Fruit fly (Drosophila melanogaster): ENCODE results near the gene CG44227.

CG44227 gene

DNA sequence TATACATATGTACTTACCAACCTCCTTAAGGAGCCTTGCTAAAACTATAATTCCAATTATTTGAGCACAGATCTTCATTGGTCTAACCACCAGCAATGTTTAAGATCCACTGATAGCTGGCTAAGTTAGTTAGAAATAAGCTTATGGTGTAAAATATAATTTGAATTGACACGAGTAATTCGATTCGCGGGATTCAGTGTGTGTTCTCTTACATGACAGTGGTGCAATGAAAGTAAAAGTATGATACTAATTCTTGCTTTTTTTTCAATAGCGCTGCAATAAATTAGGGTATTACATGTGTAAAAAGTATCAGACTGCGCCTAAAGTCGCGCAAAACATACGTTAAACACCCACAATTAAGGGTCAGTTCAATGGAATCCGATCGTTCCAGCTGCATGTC is 5.0 kb downstream of the CG44227 start, which contains the start of gene CG33325:
TSS of gene CG33325 (minus strand) at position 101 of the 400 bp plus-strand sequence.
- TF ChIP-seq CG1024 (GFP tag; IDR thresholded peaks at IDR 0.05) (no peak), ind (GFP tag; optimal IDR thresholded peaks at IDR 0.05) (no peak), insv (GFP tag; optimal IDR thresholded peaks at IDR 0.05) (no peak), CG4360 (GFP tag; IDR thresholded peaks at IDR 0.05) (no peak), kay (GFP tag; optimal IDR thresholded peaks at IDR 0.05) (no peak), CG10959 (GFP tag; IDR thresholded peaks at IDR 0.05) (no peak), CG12391 (tag; optimal IDR thresholded peaks at IDR 0.05) (no peak), yki (optimal IDR thresholded peaks at IDR 0.05) (no peak), CG14965 (GFP tag; optimal IDR thresholded peaks at IDR 0.05; ENCODE audit: borderline replicate concordance) (no peak)

DNA sequence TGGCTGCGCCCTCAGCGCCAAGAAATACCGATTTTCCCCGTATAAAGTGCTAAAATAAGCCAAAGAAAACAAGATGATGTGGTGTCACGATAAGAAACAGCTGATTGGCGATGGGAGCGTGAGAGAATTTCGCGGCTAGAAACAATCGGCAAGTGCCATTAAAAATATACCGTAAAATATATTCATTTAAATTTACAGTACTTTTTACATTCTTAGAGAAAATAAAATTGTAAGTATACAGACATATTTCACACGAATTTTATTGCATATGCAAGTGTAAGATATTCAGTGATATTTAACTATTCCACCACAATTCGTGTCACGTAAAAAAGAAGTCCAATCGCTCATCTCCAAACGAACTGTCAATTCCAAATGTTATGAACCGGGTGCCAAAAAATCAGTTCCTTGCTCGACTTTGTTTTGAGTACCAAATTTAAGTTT is 8.4 kb downstream of the CG44227 start, which contains the start of the genes Unc50, CG11755 and CG8043:
TSS of gene Unc50 (minus strand) at position 54 of the 441 bp plus-strand sequence.
TSS of gene CG11755 (plus strand) at position 356 of the 441 bp plus-strand sequence.
TSS of gene CG8043 (plus strand) at position 356 of the 441 bp plus-strand sequence.
- TF ChIP-seq klu (GFP tag; IDR thresholded peaks at IDR 0.05) (peak; percentile 74; the same call in 1 of the 2 replicates), sens-2 (GFP tag; IDR thresholded peaks at IDR 0.05) (no peak), CG6254 (GFP tag; optimal IDR thresholded peaks at IDR 0.05) (peak; percentile 41), dmrt99B (tag; optimal IDR thresholded peaks at IDR 0.05) (peak; percentile 73), Adf1 (GFP tag; IDR thresholded peaks at IDR 0.05) (peak; percentile 73), Ets97D (GFP tag; optimal IDR thresholded peaks at IDR 0.05) (peak; percentile 74), Dref (GFP tag; IDR thresholded peaks at IDR 0.05) (peak; percentile 36; the same call in 1 of the 2 replicates), Side (GFP tag; optimal IDR thresholded peaks at IDR 0.05) (peak; percentile 56), nau (GFP tag; optimal IDR thresholded peaks at IDR 0.05) (no peak), bab2 (GFP tag; optimal IDR thresholded peaks at IDR 0.05) (peak; percentile 57), Meics (GFP tag; optimal IDR thresholded peaks at IDR 0.05) (peak; percentile 77), CG9876 (GFP tag; optimal IDR thresholded peaks at IDR 0.05) (peak; percentile 50), HLH3B (GFP tag; IDR thresholded peaks at IDR 0.05) (peak; percentile 59; the same call in 1 of the 2 replicates), CG6175 (GFP tag; IDR thresholded peaks at IDR 0.05) (no peak), CG1832 (GFP tag; optimal IDR thresholded peaks at IDR 0.05) (no peak), seq (GFP tag; IDR thresholded peaks at IDR 0.05) (peak; percentile 48; the same call in 1 of the 2 replicates), wek (GFP tag; optimal IDR thresholded peaks at IDR 0.05) (no peak), sr (GFP tag; IDR thresholded peaks at IDR 0.05) (no peak), crol (GFP tag; IDR thresholded peaks at IDR 0.05) (no peak), CG11093 (GFP tag; IDR thresholded peaks at IDR 0.05) (peak; percentile 73; the same call in 2 of the 3 replicates), Poxn (GFP tag; IDR thresholded peaks at IDR 0.05) (no peak), ro (GFP tag; IDR thresholded peaks at IDR 0.05) (no peak), CG4707 (GFP tag; optimal IDR thresholded peaks at IDR 0.05) (peak; percentile 1), CG12071 (GFP tag; optimal IDR thresholded peaks at IDR 0.05) (no peak), Lpt (GFP tag; optimal IDR thresholded peaks at IDR 0.05) (no peak), org-1 (GFP tag; optimal IDR thresholded peaks at IDR 0.05) (no peak), B-H2 (GFP tag; optimal IDR thresholded peaks at IDR 0.05) (peak; percentile 80), amos (GFP tag; IDR thresholded peaks at IDR 0.05; ENCODE audit: partially characterized antibody) (peak; percentile 93), dm (GFP tag; optimal IDR thresholded peaks at IDR 0.05) (no peak), PHDP (tag; optimal IDR thresholded peaks at IDR 0.05) (no peak), CG5953 (GFP tag; IDR thresholded peaks at IDR 0.05) (no peak), Max (GFP tag; optimal IDR thresholded peaks at IDR 0.05) (peak; percentile 77), Aef1 (GFP tag; IDR thresholded peaks at IDR 0.05) (peak; percentile 80), Camta (GFP tag; optimal IDR thresholded peaks at IDR 0.05) (peak; percentile 60), CG4424 (GFP tag; optimal IDR thresholded peaks at IDR 0.05) (peak; percentile 78), kah (GFP tag; optimal IDR thresholded peaks at IDR 0.05) (no peak), CG7786 (GFP tag; optimal IDR thresholded peaks at IDR 0.05) (peak; percentile 60), sna (GFP tag; IDR thresholded peaks at IDR 0.05; ENCODE audit: partially characterized antibody) (peak; percentile 99), CG10654 (GFP tag; optimal IDR thresholded peaks at IDR 0.05) (peak; percentile 73), CG3407 (GFP tag; optimal IDR thresholded peaks at IDR 0.05) (peak; percentile 53), CG6765 (GFP tag; optimal IDR thresholded peaks at IDR 0.05) (peak; percentile 11), Vsx1 (GFP tag; optimal IDR thresholded peaks at IDR 0.05) (no peak)
